Fruit fly (Drosophila melanogaster): ENCODE data around the gene CG15530.

DNA sequence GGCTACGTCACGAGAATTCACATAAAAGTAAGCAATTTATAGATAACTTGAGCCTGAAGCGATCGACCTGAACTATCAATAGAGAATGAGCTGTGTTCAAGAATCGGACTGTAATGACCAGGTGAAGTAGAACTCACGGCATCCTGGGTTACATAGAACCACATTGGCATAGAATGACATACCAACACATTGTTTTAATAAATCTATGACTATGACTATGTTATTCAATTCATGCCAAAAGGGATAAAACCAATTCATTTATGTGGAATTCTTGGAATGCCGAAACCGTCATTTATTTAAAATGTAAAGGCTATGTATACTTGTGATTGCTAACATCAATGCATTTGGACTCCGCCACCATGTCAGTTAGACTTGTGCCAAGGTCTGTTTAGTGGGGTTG is 48.7 kb upstream of the CG15530 start, which contains the start of gene Ppi1:
- TF ChIP-seq CG4496 (GFP tag; IDR thresholded peaks at IDR 0.05) (no peak), EcR (GFP tag; optimal IDR thresholded peaks at IDR 0.05) (no peak), CG8301 (tag; optimal IDR thresholded peaks at IDR 0.05) (no peak), CG15710 (tag; optimal IDR thresholded peaks at IDR 0.05) (no peak), CG13204 (GFP tag; optimal IDR thresholded peaks at IDR 0.05) (no peak), rn (GFP tag; IDR thresholded peaks at IDR 0.05) (no peak), CG17806 (tag; optimal IDR thresholded peaks at IDR 0.05) (no peak)

Measured in whole organism, pupa.